Worm (Caenorhabditis elegans) whole organism, young adult: ENCODE measurements around the gene paa-1.
A peak's percentile ranks its signal among the peaks of the same experiment; 100 is the strongest.

ENCODE experiments used
- B0019.2 ChIP-seq: fragments of 200-800 bp; sonication (Bioruptor generic); conservative IDR thresholded peaks from 2 replicates; pipeline ENCODE4 v1.3.6; 2022; ENCODE audit warnings: missing genetic modification reagents, missing genetic modification characterization, missing compliant biosample characterization
- D2030.7 ChIP-seq: fragments of 200-800 bp; sonication (Bioruptor generic); IDR thresholded peaks from 2 replicates; pipeline ENCODE4 v1.3.6; 2022; ENCODE audit warnings: missing genetic modification reagents, missing genetic modification characterization, missing compliant biosample characterization
- F23B12.7 ChIP-seq: sonication (generic microtip); optimal IDR thresholded peaks from 2 replicates; lab custom pipeline; 2017; ENCODE audit warnings: missing genetic modification characterization, mild to moderate bottlenecking, missing compliant biosample characterization, antibody characterized with exemption, moderate library complexity; ENCODE audit not compliant: insufficient read depth
- T07F8.4 ChIP-seq: sonication (generic microtip); optimal IDR thresholded peaks from 2 replicates; lab custom pipeline; 2016; ENCODE audit warnings: mild to moderate bottlenecking, missing genetic modification characterization, moderate library complexity, missing compliant biosample characterization
- Y56A3A.18 ChIP-seq: fragments of 200-800 bp; sonication (Bioruptor generic); IDR thresholded peaks from 2 replicates; pipeline ENCODE4 v1.3.6; 2022; ENCODE audit warnings: missing genetic modification reagents, missing genetic modification characterization, missing compliant biosample characterization
- Y95B8A.8 ChIP-seq: fragments of 200-800 bp; sonication (Bioruptor generic); IDR thresholded peaks from 2 replicates; pipeline ENCODE4 v1.3.6; 2022; ENCODE audit warnings: missing genetic modification reagents, missing genetic modification characterization, missing compliant biosample characterization
- aptf-2 ChIP-seq: fragments of 200-800 bp; sonication (Bioruptor generic); conservative IDR thresholded peaks from 2 replicates; pipeline ENCODE4 v1.3.6; 2022; ENCODE audit warnings: missing genetic modification reagents, missing genetic modification characterization, missing compliant biosample characterization
- aptf-3 ChIP-seq: fragments of 200-800 bp; sonication (Bioruptor generic); IDR thresholded peaks from 2 replicates; pipeline ENCODE4 v1.3.6; 2022; ENCODE audit warnings: missing genetic modification characterization, missing compliant biosample characterization
- attf-5 ChIP-seq: fragments of 200-800 bp; sonication (Bioruptor generic); optimal IDR thresholded peaks from 2 replicates; lab custom pipeline; 2018; ENCODE audit warnings: mild to moderate bottlenecking, missing genetic modification characterization, missing compliant biosample characterization
- attf-6 ChIP-seq: fragments of 200-800 bp; sonication (Bioruptor generic); IDR thresholded peaks from 2 replicates; pipeline ENCODE4 v1.3.6; 2022; ENCODE audit warnings: missing genetic modification reagents, missing genetic modification characterization, missing compliant biosample characterization
- bed-1 ChIP-seq: fragments of 200-800 bp; sonication (Bioruptor generic); IDR thresholded peaks from 2 replicates; pipeline ENCODE4 v1.3.6; 2022; ENCODE audit warnings: missing genetic modification reagents, missing genetic modification characterization, missing compliant biosample characterization
- ceh-79 ChIP-seq: sonication (generic microtip); optimal IDR thresholded peaks from 2 replicates; lab custom pipeline; 2017; ENCODE audit warnings: mild to moderate bottlenecking, missing genetic modification characterization, missing compliant biosample characterization
- ceh-91 ChIP-seq: fragments of 200-800 bp; sonication (Bioruptor generic); IDR thresholded peaks from 2 replicates; pipeline ENCODE4 v1.3.6; 2022; ENCODE audit warnings: missing genetic modification reagents, missing genetic modification characterization, missing compliant biosample characterization
- die-1 ChIP-seq: sonication (generic microtip); optimal IDR thresholded peaks from 2 replicates; lab custom pipeline; 2016; ENCODE audit warnings: missing genotype, mild to moderate bottlenecking, missing genetic modification characterization, missing compliant biosample characterization
- dox-1 ChIP-seq: fragments of 200-800 bp; sonication (Bioruptor generic); IDR thresholded peaks from 2 replicates; pipeline ENCODE4 v1.3.6; 2022; ENCODE audit warnings: missing genetic modification reagents, missing genetic modification characterization, missing compliant biosample characterization
- dpff-1 ChIP-seq: sonication (generic microtip); optimal IDR thresholded peaks from 2 replicates; lab custom pipeline; 2017; ENCODE audit warnings: mild to moderate bottlenecking, missing genetic modification characterization, missing compliant biosample characterization
- dpl-1 ChIP-seq: fragments of 150-350 bp; optimal IDR thresholded peaks from 2 replicates; lab custom pipeline; 2014; ENCODE audit warnings: missing biosample characterization, missing genetic modification reagents, missing genetic modification characterization
- efl-1 ChIP-seq: fragments of 150-350 bp; optimal IDR thresholded peaks from 2 replicates; lab custom pipeline; 2014; ENCODE audit warnings: missing biosample characterization, missing genetic modification reagents, missing genetic modification characterization
- ets-4 ChIP-seq: fragments of 200-800 bp; sonication (Bioruptor generic); optimal IDR thresholded peaks from 2 replicates; lab custom pipeline; 2018; ENCODE audit warnings: mild to moderate bottlenecking, missing genetic modification characterization, missing compliant biosample characterization
- hmg-1.2 ChIP-seq: fragments of 200-800 bp; sonication (Bioruptor generic); IDR thresholded peaks from 2 replicates; pipeline ENCODE4 v1.3.6; 2022; ENCODE audit warnings: missing genetic modification reagents, missing genetic modification characterization, missing compliant biosample characterization
- hsf-1 ChIP-seq: fragments of 200-800 bp; sonication (Bioruptor generic); IDR thresholded peaks from 2 replicates; pipeline ENCODE4 v1.3.6; 2022; ENCODE audit warnings: missing genetic modification reagents, missing genetic modification characterization, missing compliant biosample characterization
- let-526 ChIP-seq: fragments of 200-800 bp; sonication (Bioruptor generic); IDR thresholded peaks from 2 replicates; pipeline ENCODE4 v1.3.6; 2022; ENCODE audit warnings: missing genetic modification reagents, missing genetic modification characterization, missing compliant biosample characterization
- lin-54 ChIP-seq: fragments of 200-800 bp; sonication (Bioruptor generic); optimal IDR thresholded peaks from 2 replicates; lab custom pipeline; 2018; ENCODE audit warnings: mild to moderate bottlenecking, missing genetic modification characterization, missing compliant biosample characterization
- lsl-1 ChIP-seq: fragments of 200-800 bp; sonication (Bioruptor generic); optimal IDR thresholded peaks from 2 replicates; lab custom pipeline; 2018; ENCODE audit warnings: mild to moderate bottlenecking, missing genetic modification characterization, moderate library complexity, missing compliant biosample characterization
- madf-6 ChIP-seq: fragments of 200-800 bp; sonication (Bioruptor generic); IDR thresholded peaks from 2 replicates; pipeline ENCODE4 v1.3.6; 2022; ENCODE audit warnings: missing genetic modification reagents, missing genetic modification characterization, missing compliant biosample characterization
- madf-8 ChIP-seq: fragments of 200-800 bp; sonication (Bioruptor generic); conservative IDR thresholded peaks from 2 replicates; pipeline ENCODE4 v1.3.6; 2022; ENCODE audit warnings: missing genetic modification reagents, missing genetic modification characterization, missing compliant biosample characterization
- mcd-1 ChIP-seq: fragments of 200-800 bp; sonication (Bioruptor generic); IDR thresholded peaks from 2 replicates; pipeline ENCODE4 v1.3.6; 2022; ENCODE audit warnings: missing genetic modification reagents, missing genetic modification characterization, missing compliant biosample characterization
- mel-28 ChIP-seq: sonication (generic microtip); optimal IDR thresholded peaks from 2 replicates; lab custom pipeline; 2016; ENCODE audit warnings: borderline replicate concordance, mild to moderate bottlenecking, missing genetic modification characterization, missing compliant biosample characterization
- nhr-80 ChIP-seq: sonication (generic microtip); optimal IDR thresholded peaks from 2 replicates; lab custom pipeline; 2016; ENCODE audit warnings: missing genetic modification characterization, missing compliant biosample characterization
- pha-4 ChIP-seq: fragments of 150-350 bp; sonication (generic microtip); optimal IDR thresholded peaks from 2 replicates; lab custom pipeline; 2014; ENCODE audit warnings: missing biosample characterization, missing genetic modification reagents, missing genetic modification characterization
- rec-8 ChIP-seq, 2 experiments: sonication (generic microtip); optimal IDR thresholded peaks; 2 replicates each; lab custom pipeline; 2016; ENCODE audit warnings: mild to moderate bottlenecking in 2 of 2, missing genetic modification characterization in 2 of 2, missing genetic modification reagents in 2 of 2, missing genotype in 2 of 2, missing biosample characterization in 1 of 2, missing compliant biosample characterization in 1 of 2, moderate library complexity in 1 of 2
- sdz-38 ChIP-seq: sonication (generic microtip); optimal IDR thresholded peaks from 2 replicates; lab custom pipeline; 2016; ENCODE audit warnings: missing genotype, missing genetic modification characterization, missing compliant biosample characterization
- snpc-1.1 ChIP-seq: sonication (generic microtip); optimal IDR thresholded peaks from 2 replicates; lab custom pipeline; 2017; ENCODE audit warnings: missing genetic modification characterization, mild to moderate bottlenecking, missing compliant biosample characterization, antibody characterized with exemption, moderate library complexity, missing genotype, missing genetic modification reagents; ENCODE audit not compliant: insufficient read depth
- snpc-4 ChIP-seq, 5 experiments: fragments of 150-350 bp in 1 of 5; sonication (generic microtip) in 4 of 5; optimal IDR thresholded peaks; 2 replicates each; lab custom pipeline; 2014 to 2018; ENCODE audit warnings: missing genetic modification characterization in 5 of 5, missing biosample characterization in 3 of 5, antibody characterized with exemption in 2 of 5, mild to moderate bottlenecking in 2 of 5, missing compliant biosample characterization in 2 of 5, missing genotype in 2 of 5, moderate library complexity in 2 of 5, missing genetic modification reagents in 1 of 5
- somi-1 ChIP-seq: fragments of 200-800 bp; sonication (Bioruptor generic); optimal IDR thresholded peaks from 2 replicates; lab custom pipeline; 2018; ENCODE audit warnings: mild to moderate bottlenecking, missing genetic modification characterization, missing compliant biosample characterization
- tbp1 ChIP-seq: fragments of 200-800 bp; sonication (Bioruptor generic); optimal IDR thresholded peaks from 2 replicates; lab custom pipeline; 2018; ENCODE audit warnings: mild to moderate bottlenecking, missing genetic modification characterization, missing compliant biosample characterization
- tbx-9 ChIP-seq: sonication (generic microtip); optimal IDR thresholded peaks from 2 replicates; lab custom pipeline; 2016; ENCODE audit warnings: borderline replicate concordance, missing genetic modification characterization, inconsistent platforms, missing compliant biosample characterization
- xnd-1 ChIP-seq: sonication (generic microtip); optimal IDR thresholded peaks from 2 replicates; lab custom pipeline; 2016; ENCODE audit warnings: missing genotype, missing genetic modification reagents, missing genetic modification characterization, missing compliant biosample characterization
- ztf-26 ChIP-seq: sonication (generic microtip); optimal IDR thresholded peaks from 2 replicates; lab custom pipeline; 2017; ENCODE audit warnings: missing genetic modification characterization, missing compliant biosample characterization
- ztf-28 ChIP-seq: fragments of 200-800 bp; sonication (Bioruptor generic); IDR thresholded peaks from 2 replicates; pipeline ENCODE4 v1.3.6; 2022; ENCODE audit warnings: missing genetic modification reagents, missing genetic modification characterization, missing compliant biosample characterization
- ztf-6 ChIP-seq: fragments of 200-800 bp; sonication (Bioruptor generic); IDR thresholded peaks from 2 replicates; pipeline ENCODE4 v1.3.6; 2022; ENCODE audit warnings: missing genetic modification reagents, missing genetic modification characterization, missing compliant biosample characterization

paa-1 gene

ce11 chrIII:5405628-5406084 is 44.9 kb upstream of the paa-1 start, which contains the start of the genes W03A5.2 and Y32H12A.8:
Gene W03A5.2, plus strand, starts transcription at chrIII:5406034.
Gene Y32H12A.8, minus strand, starts transcription at chrIII:5406037.
- peak; percentile 1 for TF ChIP-seq lin-54 (GFP tag; lab: Kevin White, UChicago)
- TF ChIP-seq T07F8.4 (tag; lab: Kevin White, UChicago): no peak
- TF ChIP-seq sdz-38 (tag; lab: Kevin White, UChicago): no peak
- TF ChIP-seq let-526 (GFP tag; lab: Robert Waterston, UW): no peak
- peak; percentile 15 for TF ChIP-seq F23B12.7
- TF ChIP-seq efl-1 (GFP tag; lab: Kevin White, UChicago): peak; percentile 31
- peak; percentile 64 for TF ChIP-seq attf-5 (GFP tag; lab: Kevin White, UChicago)
- TF ChIP-seq mcd-1 (GFP tag; lab: Robert Waterston, UW): peak; percentile 54
- no peak for TF ChIP-seq dpff-1
- TF ChIP-seq hmg-1.2 (GFP tag; lab: Robert Waterston, UW): peak; percentile 40; the same call in 1 of the 2 replicates
- peak; percentile 4 for TF ChIP-seq nhr-80 (tag; lab: Kevin White, UChicago)

ce11 chrIII:5406314-5406713 is 44.2 kb upstream of the paa-1 start:
- no peak for TF ChIP-seq Y95B8A.8 (GFP tag; lab: Robert Waterston, UW)
- TF ChIP-seq hmg-1.2 (GFP tag; lab: Robert Waterston, UW): peak; percentile 35; the same call in 1 of the 2 replicates
- TF ChIP-seq aptf-2 (GFP tag; lab: Robert Waterston, UW): peak; percentile 100
- no peak for TF ChIP-seq ztf-6
- peak; percentile 100 for TF ChIP-seq aptf-3
- no peak for TF ChIP-seq somi-1 (GFP tag; lab: Kevin White, UChicago)
- TF ChIP-seq ceh-91 (GFP tag; lab: Robert Waterston, UW): peak; percentile 44; the same call in 1 of the 2 replicates
- TF ChIP-seq die-1 (tag; lab: Kevin White, UChicago): peak; percentile 7
- TF ChIP-seq madf-6 (GFP tag; lab: Robert Waterston, UW): peak; percentile 92
- peak; percentile 52 for TF ChIP-seq D2030.7 (GFP tag; lab: Robert Waterston, UW)
- TF ChIP-seq lsl-1 (GFP tag; lab: Kevin White, UChicago): peak; percentile 40
- TF ChIP-seq madf-8: peak; percentile 86
- no peak for TF ChIP-seq ztf-26 (tag; lab: Kevin White, UChicago)
- TF ChIP-seq rec-8 (tag; optimal IDR thresholded peaks at IDR 0.05; lab: Kevin White, UChicago): no peak
- 0 out of 2 replicates have a peak, but pooled peaks have one; percentile 11 for TF ChIP-seq hsf-1 (GFP tag; lab: Robert Waterston, UW)
- TF ChIP-seq dox-1 (GFP tag; lab: Robert Waterston, UW): peak; percentile 61
- TF ChIP-seq dpl-1 (GFP tag; lab: Kevin White, UChicago): peak; percentile 19
- TF ChIP-seq efl-1 (GFP tag; lab: Kevin White, UChicago): peak; percentile 85
- peak; percentile 67 for TF ChIP-seq xnd-1 (tag; lab: Kevin White, UChicago)
- peak; percentile 39; the same call in 1 of the 2 replicates for TF ChIP-seq mcd-1 (GFP tag; lab: Robert Waterston, UW)

- no peak for TF ChIP-seq bed-1 (GFP tag; lab: Robert Waterston, UW)
- TF ChIP-seq mel-28 (tag; lab: Kevin White, UChicago): no peak
- TF ChIP-seq pha-4 (tag; lab: Kevin White, UChicago): no peak
- no peak for TF ChIP-seq B0019.2 (GFP tag; lab: Robert Waterston, UW)
- TF ChIP-seq attf-6 (GFP tag; lab: Robert Waterston, UW): no peak
- TF ChIP-seq snpc-1.1: no peak
- TF ChIP-seq snpc-4 (GFP tag; optimal IDR thresholded peaks at IDR 0.05; lab: Kevin White, UChicago): no peak
- TF ChIP-seq snpc-4 (tag; optimal IDR thresholded peaks at IDR 0.05; lab: Kevin White, UChicago): no peak
- TF ChIP-seq T07F8.4 (tag; lab: Kevin White, UChicago): no peak
- TF ChIP-seq aptf-2 (GFP tag; lab: Robert Waterston, UW): no peak
- TF ChIP-seq tbp1: no peak
- no peak for TF ChIP-seq Y56A3A.18
- no peak for TF ChIP-seq tbx-9
- no peak for TF ChIP-seq ceh-91 (GFP tag; lab: Robert Waterston, UW)
- TF ChIP-seq hmg-1.2 (GFP tag; lab: Robert Waterston, UW): no peak
- no peak for TF ChIP-seq ceh-79
- TF ChIP-seq ets-4 (GFP tag; lab: Kevin White, UChicago): no peak
- TF ChIP-seq rec-8 (tag; optimal IDR thresholded peaks at IDR 0.05; lab: Kevin White, UChicago): no peak
- TF ChIP-seq ztf-28: no peak
Measured at ce11 chrIII:5407060-5407459, 43.5 kb upstream of the paa-1 start.
